Fruit fly (Drosophila melanogaster): ENCODE measurements around the gene CG14200.

Gene CG14200

DNA sequence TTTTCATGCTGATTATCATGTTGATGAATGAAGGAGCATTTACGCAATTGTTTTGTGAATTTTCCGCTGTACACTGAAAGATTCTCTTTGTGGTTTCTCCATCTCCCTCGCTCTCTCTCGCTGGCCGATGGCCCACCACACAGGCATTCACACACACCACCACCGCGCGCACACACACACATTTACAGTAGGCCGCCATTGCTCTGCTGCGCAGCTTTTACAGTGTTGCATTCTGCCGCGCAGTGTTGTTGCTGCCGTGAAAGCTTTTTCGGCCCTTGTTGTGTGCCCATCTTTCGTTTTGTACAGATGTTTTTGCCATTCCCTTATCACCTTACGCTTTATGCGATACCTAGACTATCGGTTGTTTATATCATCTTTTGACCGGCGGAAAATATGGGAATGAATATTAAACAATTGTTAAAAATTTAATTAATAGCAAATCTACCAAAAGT, 1.5 kb downstream of the CG14200 start (continued):
- TF ChIP-seq pzg (GFP tag; optimal IDR thresholded peaks at IDR 0.05) (peak; percentile 80), CG18476 (GFP tag; optimal IDR thresholded peaks at IDR 0.05) (no peak), ci (GFP tag; IDR thresholded peaks at IDR 0.05) (peak; percentile 57), CG12769 (tag; optimal IDR thresholded peaks at IDR 0.05) (peak; percentile 61), CG15514 (GFP tag; optimal IDR thresholded peaks at IDR 0.05) (peak; percentile 81), CG2120 (GFP tag; optimal IDR thresholded peaks at IDR 0.05) (peak; percentile 10), CG11560 (tag; IDR thresholded peaks at IDR 0.05) (no peak), YL-1 (GFP tag; optimal IDR thresholded peaks at IDR 0.05) (peak; percentile 33), slp2 (GFP tag; optimal IDR thresholded peaks at IDR 0.05) (no peak), Atf6 (GFP tag; IDR thresholded peaks at IDR 0.05) (peak; percentile 17; the same call in 1 of the 2 replicates), mirr (GFP tag; optimal IDR thresholded peaks at IDR 0.05) (peak; percentile 77), Mes4 (GFP tag; optimal IDR thresholded peaks at IDR 0.05) (no peak), Dref (GFP tag; IDR thresholded peaks at IDR 0.05) (peak; percentile 50), pfk (GFP tag; optimal IDR thresholded peaks at IDR 0.05) (peak; percentile 60), crp (GFP tag; optimal IDR thresholded peaks at IDR 0.05) (peak in 1 of 2 experiments; percentile 74), ind (GFP tag; optimal IDR thresholded peaks at IDR 0.05) (no peak), sens (GFP tag) (peak; percentile 82), Lpt (GFP tag; optimal IDR thresholded peaks at IDR 0.05) (no peak), CG6654 (GFP tag; optimal IDR thresholded peaks at IDR 0.05) (no peak), HmgZ (tag; optimal IDR thresholded peaks at IDR 0.05) (peak; percentile 33), Trl (optimal IDR thresholded peaks at IDR 0.05) (peak; percentile 59 to 84), Trl (GFP tag; optimal IDR thresholded peaks at IDR 0.05) (no peak), ro (GFP tag; IDR thresholded peaks at IDR 0.05) (no peak), unc-4 (GFP tag; IDR thresholded peaks at IDR 0.05; ENCODE audit: partially characterized antibody) (peak; percentile 80), br (optimal IDR thresholded peaks at IDR 0.05) (no peak), fd96Cb (tag; optimal IDR thresholded peaks at IDR 0.05) (no peak), jumu (GFP tag; optimal IDR thresholded peaks at IDR 0.05) (no peak), CG4360 (GFP tag; IDR thresholded peaks at IDR 0.05) (peak; percentile 80), CG8478 (optimal IDR thresholded peaks at IDR 0.05) (peak; percentile 91), ssp (GFP tag; IDR thresholded peaks at IDR 0.05) (peak; percentile 25; the same call in 1 of the 2 replicates), CG5180 (GFP tag; optimal IDR thresholded peaks at IDR 0.05) (no peak), CG32532 (GFP tag; IDR thresholded peaks at IDR 0.05) (peak; percentile 68), NFAT (GFP tag; IDR thresholded peaks at IDR 0.05) (peak; percentile 56), CG6683 (GFP tag; optimal IDR thresholded peaks at IDR 0.05) (no peak), D19A (tag; optimal IDR thresholded peaks at IDR 0.05) (peak; percentile 62), nmo (GFP tag; optimal IDR thresholded peaks at IDR 0.05) (peak; percentile 6), chm (GFP tag; IDR thresholded peaks at IDR 0.05) (0 out of 2 replicates have a peak, but pooled peaks have one; percentile 29), CG14710 (tag; optimal IDR thresholded peaks at IDR 0.05) (peak; percentile 11), Sry-δ (GFP tag; optimal IDR thresholded peaks at IDR 0.05) (peak; percentile 69), mam (GFP tag; optimal IDR thresholded peaks at IDR 0.05) (peak; percentile 15), chinmo (GFP tag; IDR thresholded peaks at IDR 0.05; ENCODE audit: partially characterized antibody) (peak; percentile 97), sd (tag; optimal IDR thresholded peaks at IDR 0.05) (peak; percentile 12), BEAF-32 (GFP tag; optimal IDR thresholded peaks at IDR 0.05) (peak; percentile 76), salm (tag; optimal IDR thresholded peaks at IDR 0.05) (no peak), HLH4C (GFP tag; IDR thresholded peaks at IDR 0.05; ENCODE audit: partially characterized antibody) (peak; percentile 52; the same call in 2 of the 3 replicates), CG3847 (GFP tag; IDR thresholded peaks at IDR 0.05) (peak; percentile 42), Ssrp (tag; optimal IDR thresholded peaks at IDR 0.05) (no peak), CG10147 (GFP tag; optimal IDR thresholded peaks at IDR 0.05) (no peak), sima (GFP tag; optimal IDR thresholded peaks at IDR 0.05) (no peak), TFAM (GFP tag; optimal IDR thresholded peaks at IDR 0.05) (no peak), CrebB (tag; optimal IDR thresholded peaks at IDR 0.05) (peak; percentile 66), bcd (GFP tag; optimal IDR thresholded peaks at IDR 0.05) (no peak)
